Fruit fly (Drosophila melanogaster) whole organism, embryonic: ENCODE measurements around the gene CG13272.

Experiments
- Atf3 ChIP-seq: fragments of 200-800 bp; sonication (Bioruptor generic); optimal IDR thresholded peaks from 3 replicates; lab custom pipeline; 2016; ENCODE audit warnings: missing biosample characterization, missing genetic modification characterization
- CG11093 ChIP-seq: fragments of 200-800 bp; sonication (Bioruptor generic); IDR thresholded peaks from 3 replicates; pipeline ENCODE4 v1.3.6; 2022; ENCODE audit warnings: missing biosample characterization, missing genetic modification characterization
- CG12236 ChIP-seq: fragments of 200-800 bp; sonication (Bioruptor generic); optimal IDR thresholded peaks from 2 replicates; lab custom pipeline; 2016; ENCODE audit warnings: missing biosample characterization, missing genetic modification characterization
- CG1529 ChIP-seq: fragments of 200-800 bp; sonication (Bioruptor generic); optimal IDR thresholded peaks from 3 replicates; lab custom pipeline; 2018; ENCODE audit warnings: missing biosample characterization, missing genetic modification characterization
- CG16863 ChIP-seq: fragments of 200-800 bp; sonication (Bioruptor generic); optimal IDR thresholded peaks from 3 replicates; lab custom pipeline; 2016; ENCODE audit warnings: missing biosample characterization, missing genetic modification characterization
- CG2120 ChIP-seq: fragments of 200-800 bp; sonication (Bioruptor generic); optimal IDR thresholded peaks from 3 replicates; lab custom pipeline; 2016; ENCODE audit warnings: missing biosample characterization, missing genetic modification characterization
- CG2129 ChIP-seq: fragments of 200-800 bp; sonication (Bioruptor generic); IDR thresholded peaks from 2 replicates; pipeline ENCODE4 v1.3.6; 2022; ENCODE audit warnings: missing biosample characterization, missing genetic modification characterization; ENCODE audit not compliant: partially characterized antibody
- CG31441 ChIP-seq: fragments of 200-800 bp; sonication (Bioruptor generic); IDR thresholded peaks from 2 replicates; pipeline ENCODE4 v1.3.6; 2022; ENCODE audit warnings: missing biosample characterization, missing genetic modification characterization
- CG3847 ChIP-seq: fragments of 200-800 bp; sonication (Bioruptor generic); IDR thresholded peaks from 2 replicates; pipeline ENCODE4 v1.3.6; 2022; ENCODE audit warnings: missing biosample characterization, missing genetic modification characterization
- CG3995 ChIP-seq: fragments of 200-800 bp; sonication (Bioruptor generic); optimal IDR thresholded peaks from 3 replicates; lab custom pipeline; 2016; ENCODE audit warnings: missing biosample characterization, missing genetic modification characterization
- CG4730 ChIP-seq: fragments of 200-800 bp; sonication (Bioruptor generic); IDR thresholded peaks from 2 replicates; pipeline ENCODE4 v1.3.6; 2022; ENCODE audit warnings: missing biosample characterization, missing genetic modification characterization
- CG6272 ChIP-seq: fragments of 200-800 bp; sonication (Bioruptor generic); IDR thresholded peaks from 2 replicates; pipeline ENCODE4 v1.3.6; 2022; ENCODE audit warnings: missing biosample characterization, missing genetic modification characterization
- CG7372 ChIP-seq: fragments of 200-800 bp; sonication (Bioruptor generic); IDR thresholded peaks from 2 replicates; pipeline ENCODE4 v1.3.6; 2022; ENCODE audit warnings: missing biosample characterization, missing genetic modification characterization
- CG8281 ChIP-seq: fragments of 200-800 bp; sonication (Bioruptor generic); optimal IDR thresholded peaks from 2 replicates; lab custom pipeline; 2018; ENCODE audit warnings: missing biosample characterization, mild to moderate bottlenecking, missing genetic modification characterization, moderate library complexity
- CG8944 ChIP-seq: fragments of 200-800 bp; sonication (Bioruptor generic); optimal IDR thresholded peaks from 3 replicates; lab custom pipeline; 2016; ENCODE audit warnings: missing biosample characterization, missing genetic modification characterization
- Dek ChIP-seq: fragments of 200-800 bp; sonication (Bioruptor generic); optimal IDR thresholded peaks from 3 replicates; lab custom pipeline; 2019; ENCODE audit warnings: missing biosample characterization, mild to moderate bottlenecking, missing genetic modification characterization, moderate library complexity
- Dp ChIP-seq: fragments of 200-800 bp; sonication (Bioruptor generic); optimal IDR thresholded peaks from 2 replicates; lab custom pipeline; 2018; ENCODE audit warnings: missing biosample characterization, mild to moderate bottlenecking, missing genetic modification characterization, moderate library complexity
- Drgx ChIP-seq: fragments of 200-800 bp; sonication (Bioruptor generic); IDR thresholded peaks from 2 replicates; pipeline ENCODE4 v1.3.6; 2022; ENCODE audit warnings: missing biosample characterization, missing genetic modification characterization
- H2.0 ChIP-seq: fragments of 200-800 bp; sonication (Bioruptor generic); IDR thresholded peaks from 2 replicates; pipeline ENCODE4 v1.3.6; 2022; ENCODE audit warnings: missing biosample characterization, missing genetic modification characterization
- Hey ChIP-seq: fragments of 200-800 bp; sonication (Bioruptor generic); optimal IDR thresholded peaks from 3 replicates; lab custom pipeline; 2018; ENCODE audit warnings: missing biosample characterization, mild to moderate bottlenecking, missing genetic modification characterization
- Lhr ChIP-seq: fragments of 200-800 bp; sonication (Bioruptor generic); optimal IDR thresholded peaks from 3 replicates; lab custom pipeline; 2017; ENCODE audit warnings: mild to moderate bottlenecking, missing biosample characterization, missing genetic modification reagents, missing genetic modification characterization
- Max ChIP-seq: fragments of 200-800 bp; sonication (Bioruptor generic); optimal IDR thresholded peaks from 2 replicates; lab custom pipeline; 2016; ENCODE audit warnings: missing biosample characterization, mild to moderate bottlenecking, missing genetic modification characterization
- NC2α ChIP-seq: fragments of 200-800 bp; sonication (Bioruptor generic); optimal IDR thresholded peaks from 2 replicates; lab custom pipeline; 2016; ENCODE audit warnings: missing biosample characterization, missing genetic modification characterization
- Oaz ChIP-seq: fragments of 200-800 bp; sonication (Bioruptor generic); IDR thresholded peaks from 2 replicates; pipeline ENCODE4 v1.3.6; 2022; ENCODE audit warnings: missing biosample characterization, missing genetic modification characterization
- Side ChIP-seq: fragments of 200-800 bp; sonication (Bioruptor generic); optimal IDR thresholded peaks from 2 replicates; lab custom pipeline; 2016; ENCODE audit warnings: missing biosample characterization, missing genetic modification characterization
- Sin3A ChIP-seq: fragments of >200 bp; optimal IDR thresholded peaks from 2 replicates; lab custom pipeline; 2018
- Spps ChIP-seq: fragments of 200-800 bp; sonication (Bioruptor generic); optimal IDR thresholded peaks from 2 replicates; lab custom pipeline; 2018; ENCODE audit warnings: missing biosample characterization, mild to moderate bottlenecking, missing genetic modification characterization
- Ssrp ChIP-seq: fragments of 200-800 bp; sonication (Bioruptor generic); optimal IDR thresholded peaks from 2 replicates; lab custom pipeline; 2018; ENCODE audit warnings: missing biosample characterization, mild to moderate bottlenecking, missing genetic modification characterization, moderate library complexity
- Taf1 ChIP-seq: fragments of 200-800 bp; sonication (Bioruptor generic); IDR thresholded peaks from 2 replicates; pipeline ENCODE4 v1.3.6; 2022; ENCODE audit warnings: missing biosample characterization, missing genetic modification characterization
- YL-1 ChIP-seq: fragments of 200-800 bp; sonication (Bioruptor generic); optimal IDR thresholded peaks from 3 replicates; lab custom pipeline; 2017; ENCODE audit warnings: missing biosample characterization, mild to moderate bottlenecking, missing genetic modification characterization
- crc ChIP-seq: fragments of 200-800 bp; sonication (Bioruptor generic); optimal IDR thresholded peaks from 2 replicates; lab custom pipeline; 2016; ENCODE audit warnings: missing biosample characterization, missing genetic modification characterization
- dan ChIP-seq: fragments of 200-800 bp; sonication (Bioruptor generic); IDR thresholded peaks from 2 replicates; pipeline ENCODE4 v1.3.6; 2022; ENCODE audit warnings: missing biosample characterization, missing genetic modification characterization
- dimm ChIP-seq: fragments of 200-800 bp; sonication (Bioruptor generic); IDR thresholded peaks from 2 replicates; pipeline ENCODE4 v1.3.6; 2022; ENCODE audit warnings: missing biosample characterization, missing genetic modification characterization
- dm ChIP-seq: fragments of 200-800 bp; sonication (Bioruptor generic); optimal IDR thresholded peaks from 3 replicates; lab custom pipeline; 2016; ENCODE audit warnings: missing biosample characterization, missing genetic modification characterization
- dmrt99B ChIP-seq: fragments of 200-800 bp; sonication (Bioruptor generic); optimal IDR thresholded peaks from 2 replicates; lab custom pipeline; 2018; ENCODE audit warnings: missing biosample characterization, mild to moderate bottlenecking, missing genetic modification characterization, moderate library complexity
- exex ChIP-seq: fragments of 200-800 bp; sonication (Bioruptor generic); optimal IDR thresholded peaks from 4 replicates; lab custom pipeline; 2018; ENCODE audit warnings: missing biosample characterization, mild to moderate bottlenecking, missing genetic modification characterization, moderate library complexity
- fru ChIP-seq: fragments of >200 bp; optimal IDR thresholded peaks from 2 replicates; lab custom pipeline; 2017
- her ChIP-seq: fragments of 200-800 bp; sonication (Bioruptor generic); optimal IDR thresholded peaks from 2 replicates; lab custom pipeline; 2016; ENCODE audit warnings: missing biosample characterization, missing genetic modification characterization
- hth ChIP-seq: fragments of >200 bp; optimal IDR thresholded peaks from 2 replicates; lab custom pipeline; 2017; ENCODE audit warnings: inconsistent platforms
- jumu ChIP-seq: fragments of 200-800 bp; sonication (Bioruptor generic); optimal IDR thresholded peaks from 3 replicates; lab custom pipeline; 2016; ENCODE audit warnings: missing biosample characterization, missing genetic modification characterization
- lola ChIP-seq, 3 experiments: fragments of >200 bp in 2 of 3; fragments of 200-800 bp in 1 of 3; sonication (Bioruptor generic) in 1 of 3; optimal IDR thresholded peaks; 2 replicates each; lab custom pipeline; 2017 to 2019; ENCODE audit warnings: missing biosample characterization in 3 of 3, missing genetic modification characterization in 3 of 3, mild to moderate bottlenecking in 1 of 3, moderate library complexity in 1 of 3
- pfk ChIP-seq: fragments of 200-800 bp; sonication (Bioruptor generic); optimal IDR thresholded peaks from 2 replicates; lab custom pipeline; 2018; ENCODE audit warnings: missing biosample characterization, mild to moderate bottlenecking, missing genetic modification characterization, moderate library complexity
- pros ChIP-seq: fragments of 200-800 bp; sonication (Bioruptor generic); optimal IDR thresholded peaks from 3 replicates; lab custom pipeline; 2019; ENCODE audit warnings: missing biosample characterization, mild to moderate bottlenecking, missing genetic modification characterization, moderate library complexity
- pzg ChIP-seq: fragments of 200-800 bp; sonication (Bioruptor generic); optimal IDR thresholded peaks from 3 replicates; lab custom pipeline; 2018; ENCODE audit warnings: missing biosample characterization, mild to moderate bottlenecking, missing genetic modification characterization, moderate library complexity
- scrt ChIP-seq: fragments of 200-800 bp; sonication (Bioruptor generic); optimal IDR thresholded peaks from 2 replicates; lab custom pipeline; 2018; ENCODE audit warnings: missing biosample characterization, mild to moderate bottlenecking, missing genetic modification characterization, moderate library complexity
- shn ChIP-seq: fragments of 200-800 bp; sonication (Bioruptor generic); optimal IDR thresholded peaks from 3 replicates; lab custom pipeline; 2016; ENCODE audit warnings: missing biosample characterization, missing genetic modification characterization
- sim ChIP-seq: fragments of 200-800 bp; sonication (Bioruptor generic); IDR thresholded peaks from 2 replicates; pipeline ENCODE4 v1.3.6; 2022; ENCODE audit warnings: missing biosample characterization, missing genetic modification characterization
- stc ChIP-seq: fragments of 200-800 bp; sonication (Bioruptor generic); IDR thresholded peaks from 2 replicates; pipeline ENCODE4 v1.3.6; 2022; ENCODE audit warnings: missing biosample characterization, missing genetic modification characterization
- stwl ChIP-seq: fragments of 200-800 bp; sonication (Bioruptor generic); optimal IDR thresholded peaks from 3 replicates; lab custom pipeline; 2018; ENCODE audit warnings: missing biosample characterization, mild to moderate bottlenecking, missing genetic modification characterization, moderate library complexity
- tx ChIP-seq: fragments of 200-800 bp; sonication (Bioruptor generic); optimal IDR thresholded peaks from 2 replicates; lab custom pipeline; 2016; ENCODE audit warnings: missing biosample characterization, missing genetic modification characterization
- usp ChIP-seq: fragments of >200 bp; optimal IDR thresholded peaks from 2 replicates; lab custom pipeline; 2017; ENCODE audit warnings: missing biosample characterization, missing genetic modification characterization
- zen ChIP-seq: fragments of 200-800 bp; sonication (Bioruptor generic); optimal IDR thresholded peaks from 3 replicates; lab custom pipeline; 2018; ENCODE audit warnings: missing biosample characterization, mild to moderate bottlenecking, missing genetic modification characterization, moderate library complexity

The CG13272 gene

dm6 chr2L:16826872-16827506 is 22.3 kb downstream of the CG13272 start, which contains the start of gene AspRS-m (continued):
- TF ChIP-seq CG3847 (peak; percentile 55), stc (GFP tag; lab: Robert Waterston, UW) (no peak), CG3995 (peak; percentile 7), Spps (tag; lab: Kevin White, UChicago) (no peak), CG1529 (GFP tag; lab: Kevin White, UChicago) (no peak), dm (GFP tag; lab: Kevin White, UChicago) (peak; percentile 1), jumu (no peak), YL-1 (peak; percentile 73), sim (GFP tag; lab: Robert Waterston, UW) (no peak), scrt (GFP tag; lab: Kevin White, UChicago) (no peak), her (no peak), CG8944 (GFP tag; lab: Kevin White, UChicago) (no peak), dmrt99B (tag; lab: Kevin White, UChicago) (no peak), dan (GFP tag; lab: Robert Waterston, UW) (no peak), CG11093 (GFP tag; lab: Robert Waterston, UW) (no peak), Hey (tag; lab: Kevin White, UChicago) (no peak), CG2120 (GFP tag; lab: Kevin White, UChicago) (peak; percentile 31), CG6272 (0 out of 2 replicates have a peak, but pooled peaks have one; percentile 14), tx (GFP tag; lab: Kevin White, UChicago) (no peak), usp (no peak), dimm (GFP tag; lab: Robert Waterston, UW) (no peak), pzg (peak; percentile 44), stwl (tag; lab: Kevin White, UChicago) (peak; percentile 66), fru (lab: Kevin White, UChicago) (no peak), CG12236 (GFP tag; lab: Kevin White, UChicago) (no peak), Oaz (no peak), pfk (GFP tag; lab: Kevin White, UChicago) (no peak), Atf3 (no peak), Lhr (GFP tag; lab: Kevin White, UChicago) (peak; percentile 23), Drgx (GFP tag; lab: Robert Waterston, UW) (no peak), Sin3A (lab: Kevin White, UChicago) (peak; percentile 45), CG16863 (no peak), CG4730 (GFP tag; lab: Robert Waterston, UW) (no peak), Dp (GFP tag; lab: Kevin White, UChicago) (peak; percentile 15), Side (no peak), NC2α (no peak), Dek (tag; lab: Kevin White, UChicago) (no peak), lola (GFP tag; optimal IDR thresholded peaks at IDR 0.05; lab: Kevin White, UChicago) (no peak), H2.0 (GFP tag; lab: Robert Waterston, UW) (peak; percentile 20; the same call in 1 of the 2 replicates), CG7372 (GFP tag; lab: Robert Waterston, UW) (no peak), hth (lab: Kevin White, UChicago) (no peak), pros (GFP tag; lab: Kevin White, UChicago) (no peak), CG2129 (GFP tag; lab: Robert Waterston, UW) (peak; percentile 77), Taf1 (GFP tag; lab: Robert Waterston, UW) (no peak), CG31441 (GFP tag; lab: Robert Waterston, UW) (no peak), CG8281 (tag; lab: Kevin White, UChicago) (no peak), zen (peak; percentile 18), exex (tag; lab: Kevin White, UChicago) (no peak), crc (GFP tag; lab: Kevin White, UChicago) (no peak), Max (GFP tag; lab: Kevin White, UChicago) (no peak), Ssrp (tag; lab: Kevin White, UChicago) (no peak), shn (GFP tag; lab: Kevin White, UChicago) (no peak)
